Worm (Caenorhabditis elegans) whole organism, dauer: ENCODE results near the gene C17C3.1.
"Not testable (repeated sequence)": the region's sequence is repeated elsewhere in the genome, so short reads cannot be mapped to it uniquely, and the experiment has no call there.

ENCODE experiments used
- unc-62 ChIP-seq: sonication (generic microtip); optimal IDR thresholded peaks from 2 replicates; lab custom pipeline; 2017; ENCODE audit warnings: missing biosample characterization, missing genetic modification reagents, missing genetic modification characterization

C17C3.1 gene

DNA sequence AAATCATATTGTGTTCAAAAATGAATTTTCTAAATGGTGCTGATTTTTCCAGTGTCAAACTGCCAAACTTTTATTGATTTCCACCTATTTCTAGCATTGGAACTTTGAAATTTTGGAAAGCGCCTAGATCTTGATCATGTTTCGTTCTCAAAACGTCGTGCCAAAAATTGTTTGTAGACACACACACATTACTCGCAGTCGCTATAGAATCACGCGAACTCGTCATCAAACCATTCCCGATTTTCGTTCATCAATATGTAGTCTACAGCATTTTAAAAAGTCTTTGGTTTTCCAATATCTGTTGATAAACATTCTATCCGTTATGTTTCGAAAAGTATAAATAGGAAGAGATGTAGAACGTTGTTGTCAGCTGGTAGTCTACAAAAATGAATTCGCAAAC lies at the start of gene C17C3.1, which contains the start of gene C17C3.15:
C17C3.1 (plus strand) TSS at position 301 of the 400 bp plus-strand sequence.
C17C3.15 (plus strand) TSS at position 383 of the 400 bp plus-strand sequence.
- TF ChIP-seq unc-62 (GFP tag; lab: Kevin White, UChicago), result no peak

- TF ChIP-seq unc-62 (GFP tag; lab: Kevin White, UChicago), result no peak
Observed at ce11 chrII:5521411-5521810, 49.0 kb upstream of the C17C3.1 start, which contains the start of gene ZK177.12. ZK177.12 (plus strand) TSS chrII:5521711.

- TF ChIP-seq unc-62 (GFP tag; lab: Kevin White, UChicago), result no peak
Observed at ce11 chrII:5522637-5523036, 47.7 kb upstream of the C17C3.1 start, which contains the start of gene ZK177.11. ZK177.11 (plus strand) TSS chrII:5522937.

ce11 chrII:5525297-5525696 lies 45.1 kb upstream of the C17C3.1 start, which contains the start of gene tbx-35:
tbx-35 (minus strand) TSS chrII:5525397.
- no peak for TF ChIP-seq unc-62 (GFP tag; lab: Kevin White, UChicago)

DNA sequence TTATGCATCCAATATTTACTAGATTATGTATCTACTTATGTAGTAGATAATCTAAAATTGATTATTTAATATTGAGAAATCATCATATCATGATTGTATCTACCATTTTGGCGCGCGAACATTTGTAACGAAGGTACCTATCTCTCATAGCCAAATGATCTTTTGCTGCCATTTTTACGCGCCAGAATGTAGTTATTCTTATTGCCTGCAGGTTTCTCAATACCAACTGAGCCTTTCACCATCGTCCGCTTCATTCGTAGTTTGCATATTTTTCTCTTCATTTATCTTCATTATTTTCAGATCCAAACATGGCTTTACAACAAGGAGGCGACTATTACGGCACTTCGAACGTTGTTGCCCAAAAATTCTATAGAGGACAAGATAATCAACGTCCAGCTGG lies 42.5 kb upstream of the C17C3.1 start, which contains the start of gene ZK177.1:
ZK177.1 (plus strand) TSS at position 301 of the 400 bp plus-strand sequence.
- no peak for TF ChIP-seq unc-62 (GFP tag; lab: Kevin White, UChicago)

ce11 chrII:5531855-5532328 lies 38.5 kb upstream of the C17C3.1 start, which contains the start of gene C17C3.9:
C17C3.9 (minus strand) TSS chrII:5532278.
- no peak for TF ChIP-seq unc-62 (GFP tag; lab: Kevin White, UChicago)

DNA sequence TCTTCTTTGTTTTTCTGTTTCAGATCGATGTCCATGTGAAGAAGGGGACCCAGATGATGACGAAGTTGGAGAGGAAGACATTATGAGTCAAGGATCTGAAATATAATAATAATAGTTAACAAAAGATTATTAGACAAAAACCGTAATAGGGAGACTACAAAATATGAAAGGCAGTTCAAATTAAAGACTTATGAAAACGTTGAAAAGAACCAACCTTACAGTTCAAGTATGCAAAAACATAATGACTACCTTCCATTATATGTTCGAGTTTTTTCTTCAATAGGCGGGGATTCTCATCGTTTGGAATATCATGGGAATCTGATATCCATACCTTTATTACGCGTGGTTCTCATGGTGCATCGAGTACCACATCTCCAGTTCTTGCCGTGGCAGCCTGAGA lies 36.7 kb upstream of the C17C3.1 start, which contains the start of gene hlh-26:
hlh-26 (minus strand) TSS at position 101 of the 400 bp plus-strand sequence.
- no peak for TF ChIP-seq unc-62 (GFP tag; lab: Kevin White, UChicago)

DNA sequence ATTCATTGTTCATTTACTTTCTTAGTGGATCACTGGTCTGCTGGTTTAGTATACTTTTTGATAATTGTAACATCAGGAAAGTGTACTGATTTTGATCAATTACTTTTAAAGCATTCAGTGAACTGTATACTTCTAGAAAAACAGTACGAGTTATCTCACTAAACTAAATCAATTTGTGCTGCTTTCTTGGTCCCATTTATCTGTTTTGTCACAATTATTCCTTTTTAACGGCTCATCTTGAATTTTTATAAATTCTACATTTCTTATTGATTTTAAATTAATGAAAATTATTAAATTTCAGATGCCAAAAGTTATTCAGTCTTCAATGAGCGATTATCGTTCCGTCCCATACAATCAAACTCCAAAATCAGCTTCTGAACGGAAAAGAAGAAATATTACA lies 35.4 kb upstream of the C17C3.1 start, which contains the start of gene hlh-25:
hlh-25 (plus strand) TSS at position 301 of the 400 bp plus-strand sequence.
- TF ChIP-seq unc-62 (GFP tag; lab: Kevin White, UChicago), result not testable (repeated sequence)

DNA sequence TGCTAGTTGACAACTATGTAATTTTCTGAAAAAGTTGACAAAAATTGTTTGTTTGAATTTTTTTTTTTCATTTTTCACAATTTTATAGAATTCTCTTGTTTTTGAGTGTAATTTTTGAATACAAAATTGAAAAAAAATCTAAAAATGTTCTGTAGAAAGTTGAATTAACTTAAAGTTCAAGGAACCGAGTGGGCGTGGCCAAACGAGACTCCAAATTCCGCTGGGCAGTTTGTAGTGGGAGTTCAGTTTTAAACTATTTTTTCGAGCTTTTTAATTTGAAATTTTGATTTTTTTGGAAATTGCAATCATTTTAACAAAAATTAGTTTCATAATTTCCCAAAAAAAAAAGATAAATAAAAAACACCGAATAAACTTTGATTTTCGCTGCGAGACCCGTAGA lies 33.3 kb upstream of the C17C3.1 start:
- TF ChIP-seq unc-62 (GFP tag; lab: Kevin White, UChicago), result no peak

DNA sequence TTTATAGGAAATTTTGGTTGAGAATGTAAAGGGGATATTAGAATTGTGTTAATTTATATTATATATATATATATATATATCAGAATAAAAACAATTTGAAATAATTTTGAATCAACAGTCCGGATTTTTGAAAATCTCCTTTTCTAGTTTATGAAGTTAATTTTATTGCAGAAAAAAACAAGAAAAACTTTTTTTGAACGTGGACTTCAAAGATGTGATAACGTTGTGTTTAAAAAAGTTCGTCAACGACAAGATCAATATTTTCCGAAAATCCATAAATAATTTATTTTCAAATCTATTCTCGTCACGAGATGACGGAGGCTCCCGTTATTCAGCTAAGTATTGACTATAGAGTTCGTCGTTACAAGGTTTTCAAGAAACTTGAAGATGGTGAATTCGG lies 32.8 kb upstream of the C17C3.1 start, which contains the start of gene C17C3.11:
C17C3.11 (plus strand) TSS at position 301 of the 400 bp plus-strand sequence.
- TF ChIP-seq unc-62 (GFP tag; lab: Kevin White, UChicago), result no peak

DNA sequence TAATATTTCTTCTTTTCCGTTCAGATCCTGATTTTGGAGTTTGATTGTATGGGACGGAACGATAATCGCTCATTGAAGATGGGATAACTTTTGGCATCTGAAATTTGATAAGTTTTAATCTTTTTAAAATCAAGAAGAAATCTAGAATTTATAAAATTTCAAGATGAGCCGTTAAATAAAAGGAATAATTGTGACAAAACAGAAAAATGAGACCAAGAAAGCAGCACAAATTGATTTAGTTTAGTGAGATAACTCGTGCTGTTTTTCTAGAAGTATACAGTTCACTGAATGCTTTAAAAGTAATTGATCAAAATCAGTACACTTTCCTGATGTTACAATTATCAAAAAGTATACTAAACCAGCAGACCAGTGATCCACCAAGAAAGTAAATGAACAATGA lies 30.3 kb upstream of the C17C3.1 start, which contains the start of gene hlh-27:
hlh-27 (minus strand) TSS at position 101 of the 400 bp plus-strand sequence.
- TF ChIP-seq unc-62 (GFP tag; lab: Kevin White, UChicago), result not testable (repeated sequence)

ce11 chrII:5541685-5542084 lies 28.7 kb upstream of the C17C3.1 start, which contains the start of gene C17C3.24:
C17C3.24 (minus strand) TSS chrII:5541785.
- TF ChIP-seq unc-62 (GFP tag; lab: Kevin White, UChicago), result no peak

- peak; percentile 12 for TF ChIP-seq unc-62 (GFP tag; lab: Kevin White, UChicago)
Observed at ce11 chrII:5543476-5544144, 26.8 kb upstream of the C17C3.1 start.

ce11 chrII:5544145-5544515 lies 26.2 kb upstream of the C17C3.1 start:
- no peak for TF ChIP-seq unc-62 (GFP tag; lab: Kevin White, UChicago)

DNA sequence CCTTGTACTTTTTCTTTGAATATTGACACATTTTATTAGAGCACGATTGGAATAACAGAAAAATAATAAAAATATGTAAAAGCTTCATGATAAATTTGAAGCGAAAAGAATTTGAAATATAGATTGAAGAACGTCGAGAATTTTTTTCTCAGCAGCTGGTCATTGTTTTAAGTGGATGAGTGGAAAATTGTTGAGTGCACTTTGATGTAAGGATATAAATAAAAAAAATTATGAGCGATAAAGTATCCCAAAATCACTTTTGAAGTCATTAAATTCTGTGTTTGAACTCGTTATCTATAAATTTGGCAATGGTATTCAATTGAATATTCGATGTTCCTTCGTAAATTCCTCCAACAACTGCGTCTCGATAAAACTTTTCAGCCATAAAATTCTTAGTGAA lies 25.6 kb upstream of the C17C3.1 start, which contains the start of gene ins-13:
ins-13 (minus strand) TSS at position 101 of the 400 bp plus-strand sequence.
- TF ChIP-seq unc-62 (GFP tag; lab: Kevin White, UChicago), result no peak

DNA sequence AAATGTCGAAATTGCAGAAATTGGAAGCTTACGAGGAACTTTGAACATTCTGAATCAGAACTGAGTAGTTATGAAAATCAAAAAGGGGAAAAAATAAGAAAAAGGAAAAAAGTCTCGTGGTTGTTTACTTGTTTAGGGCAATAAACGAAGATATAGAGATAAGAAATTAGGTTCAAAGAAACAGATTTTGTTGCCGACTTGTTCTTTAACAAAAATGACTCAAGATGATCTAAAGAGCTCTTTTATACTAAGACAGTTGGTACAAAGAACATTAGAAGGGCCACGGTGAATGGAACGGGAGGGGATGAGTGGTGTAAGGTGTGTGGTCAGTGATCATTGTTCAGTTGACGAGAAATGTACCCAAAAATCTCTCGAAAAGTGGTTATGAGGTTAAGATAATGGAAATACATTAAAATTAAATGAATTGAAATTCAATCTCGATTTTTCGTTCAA lies 22.9 kb upstream of the C17C3.1 start, which contains the start of gene acdh-2:
acdh-2 (minus strand) TSS at position 51 of the 453 bp plus-strand sequence.
- no peak for TF ChIP-seq unc-62 (GFP tag; lab: Kevin White, UChicago)
